Fruit fly (Drosophila melanogaster): ENCODE results near the gene CG1368.

CG1368 gene

DNA sequence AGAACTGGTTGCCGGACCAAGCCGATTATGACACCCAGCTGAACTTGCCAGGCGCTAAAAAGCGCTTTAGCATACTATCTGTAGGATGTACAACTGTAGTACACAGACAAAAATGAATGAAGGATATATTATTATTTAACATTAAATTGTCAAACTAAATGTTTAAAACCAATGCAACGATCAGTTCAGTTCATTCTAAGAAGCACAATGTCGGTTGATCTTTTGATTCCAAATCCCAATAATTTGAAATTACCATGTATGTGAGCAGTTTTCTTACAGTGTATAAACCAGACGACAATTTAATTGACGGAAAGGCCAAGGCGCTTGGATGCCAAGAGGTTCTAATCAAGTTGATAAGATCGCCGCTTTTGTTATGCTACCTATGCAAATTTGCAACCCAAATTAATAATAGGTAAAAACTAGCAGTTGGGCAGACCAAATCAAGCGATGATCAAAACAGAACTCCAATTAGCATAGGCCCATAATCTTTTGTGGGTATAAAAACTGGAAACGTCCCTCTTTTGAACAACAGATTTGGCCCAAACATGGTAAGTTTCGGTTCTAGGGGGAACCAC, 5.4 kb upstream of the CG1368 start, which contains the start of gene CG12480 (continued):
- TF ChIP-seq lov (optimal IDR thresholded peaks at IDR 0.05) = no peak
- no peak for TF ChIP-seq lov (GFP tag; IDR thresholded peaks at IDR 0.05)
- TF ChIP-seq Oli (tag; optimal IDR thresholded peaks at IDR 0.05) = peak; percentile 0
- no peak for TF ChIP-seq CG10462 (GFP tag; optimal IDR thresholded peaks at IDR 0.05)
- peak; percentile 38 for TF ChIP-seq CG6854 (GFP tag; optimal IDR thresholded peaks at IDR 0.05)
- peak; percentile 36 for TF ChIP-seq CoRest (tag; optimal IDR thresholded peaks at IDR 0.05)
- TF ChIP-seq org-1 (GFP tag; optimal IDR thresholded peaks at IDR 0.05) = no peak
- no peak for TF ChIP-seq ewg (GFP tag; optimal IDR thresholded peaks at IDR 0.05)
- peak; percentile 62 for TF ChIP-seq NfI (GFP tag; optimal IDR thresholded peaks at IDR 0.05)
- TF ChIP-seq sc (optimal IDR thresholded peaks at IDR 0.05) = no peak
- no peak for TF ChIP-seq sc (GFP tag; optimal IDR thresholded peaks at IDR 0.05)

DNA sequence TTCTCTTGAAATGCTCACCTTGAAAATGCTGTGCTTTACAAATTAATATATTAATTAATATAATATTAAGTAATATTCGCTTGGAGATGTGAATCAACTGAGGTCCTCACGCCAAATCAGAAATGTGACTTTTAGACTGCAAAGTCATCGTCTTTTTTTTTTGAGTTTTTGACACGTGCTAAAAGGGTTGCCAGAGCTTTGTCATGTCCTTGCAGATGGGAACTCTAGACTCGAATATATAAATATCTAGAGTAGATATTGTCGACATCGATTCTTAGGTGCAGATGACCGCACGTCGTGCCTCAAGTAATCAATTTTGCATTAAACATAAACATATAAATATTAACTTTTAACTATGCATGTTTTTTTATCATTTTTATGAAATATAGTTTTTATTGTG, 2.0 kb upstream of the CG1368 start, which contains the start of gene betaNACtes1:
betaNACtes1 (minus strand) TSS at position 101 of the 400 bp plus-strand sequence.
- TF ChIP-seq CG9727 (GFP tag; optimal IDR thresholded peaks at IDR 0.05) (no peak), luna (GFP tag; optimal IDR thresholded peaks at IDR 0.05) (no peak), CG31388 (GFP tag; optimal IDR thresholded peaks at IDR 0.05) (no peak), Atf-2 (GFP tag; optimal IDR thresholded peaks at IDR 0.05) (no peak), Gsc (GFP tag; IDR thresholded peaks at IDR 0.05) (no peak), gce (GFP tag; IDR thresholded peaks at IDR 0.05) (no peak), CG17361 (GFP tag; IDR thresholded peaks at IDR 0.05) (no peak), fd96Cb (tag; optimal IDR thresholded peaks at IDR 0.05) (no peak), Fer1 (GFP tag; optimal IDR thresholded peaks at IDR 0.05) (no peak), Oaz (GFP tag; IDR thresholded peaks at IDR 0.05) (no peak), so (GFP tag; IDR thresholded peaks at IDR 0.05) (no peak), CG14860 (GFP tag; IDR thresholded peaks at IDR 0.05; ENCODE audit: partially characterized antibody) (no peak), CG11093 (GFP tag; IDR thresholded peaks at IDR 0.05) (no peak), Aef1 (GFP tag; IDR thresholded peaks at IDR 0.05) (no peak), ap (GFP tag; IDR thresholded peaks at IDR 0.05) (no peak), da (GFP tag; optimal IDR thresholded peaks at IDR 0.05) (no peak), CG6175 (GFP tag; IDR thresholded peaks at IDR 0.05) (no peak)

DNA sequence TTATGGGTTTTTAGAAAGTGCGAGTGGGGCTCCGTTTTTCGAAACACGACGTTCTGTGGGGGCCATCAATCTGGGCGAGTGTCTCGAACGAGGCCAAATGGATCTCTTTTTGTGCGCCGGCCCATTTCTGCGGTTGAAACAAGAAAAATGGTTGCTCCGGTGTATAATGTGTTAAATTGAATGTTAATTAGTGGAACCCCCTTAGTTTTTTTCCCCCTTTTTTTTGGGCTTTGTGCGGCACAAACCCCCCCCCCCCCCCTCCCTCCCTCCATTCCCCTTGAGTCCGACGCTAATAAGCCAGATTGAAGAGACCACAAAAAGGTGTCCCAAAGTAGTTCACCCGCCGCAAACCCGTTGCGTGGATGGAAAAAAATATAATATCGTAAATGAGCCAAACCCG, 902 bp upstream of the CG1368 start:
- TF ChIP-seq CG6175 (GFP tag; IDR thresholded peaks at IDR 0.05) (peak; percentile 60; the same call in 1 of the 3 replicates), CG7372 (GFP tag; IDR thresholded peaks at IDR 0.05) (no peak), vvl (GFP tag; IDR thresholded peaks at IDR 0.05) (peak; percentile 18; the same call in 1 of the 2 replicates), fd64A (GFP tag; optimal IDR thresholded peaks at IDR 0.05) (no peak), abd-A (tag; optimal IDR thresholded peaks at IDR 0.05) (peak; percentile 19), CG12769 (tag; optimal IDR thresholded peaks at IDR 0.05) (peak; percentile 54), TFAM (GFP tag; optimal IDR thresholded peaks at IDR 0.05) (no peak), chinmo (GFP tag; IDR thresholded peaks at IDR 0.05; ENCODE audit: partially characterized antibody) (0 out of 4 replicates have a peak, but pooled peaks have one; percentile 44), eyg (GFP tag; optimal IDR thresholded peaks at IDR 0.05) (no peak), bowl (GFP tag; IDR thresholded peaks at IDR 0.05) (no peak), CG1529 (GFP tag; optimal IDR thresholded peaks at IDR 0.05) (no peak), CG32532 (GFP tag; IDR thresholded peaks at IDR 0.05) (0 out of 2 replicates have a peak, but pooled peaks have one; percentile 12), HLH3B (GFP tag; IDR thresholded peaks at IDR 0.05) (no peak), CG2120 (GFP tag; optimal IDR thresholded peaks at IDR 0.05) (no peak)

Measured in whole organism, embryonic.